Fruit fly (Drosophila melanogaster): ENCODE results near the gene chinmo.
A peak's percentile ranks its signal among the peaks of the same experiment; 100 is the strongest.

The chinmo gene

dm6 chr2L:1658124-1658523 is 7.1 kb downstream of the chinmo start (continued):
- TF ChIP-seq Trl (optimal IDR thresholded peaks at IDR 0.05) (peak in 1 of 2 experiments; percentile 14), Trl (GFP tag; optimal IDR thresholded peaks at IDR 0.05) (no peak), CG4328 (GFP tag; optimal IDR thresholded peaks at IDR 0.05) (no peak)

- TF ChIP-seq Trl (optimal IDR thresholded peaks at IDR 0.05): peak; percentile 63 to 74
- no peak for TF ChIP-seq Trl (GFP tag; optimal IDR thresholded peaks at IDR 0.05)
- TF ChIP-seq seq (GFP tag; IDR thresholded peaks at IDR 0.05): peak; percentile 31; the same call in 1 of the 2 replicates
- no peak for TF ChIP-seq slbo (GFP tag; IDR thresholded peaks at IDR 0.05)
- no peak for TF ChIP-seq CG7745 (tag; optimal IDR thresholded peaks at IDR 0.05)
- TF ChIP-seq gcm (GFP tag; optimal IDR thresholded peaks at IDR 0.05): no peak
- TF ChIP-seq CG8281 (tag; optimal IDR thresholded peaks at IDR 0.05): no peak
- peak; percentile 38 for TF ChIP-seq CG8478 (optimal IDR thresholded peaks at IDR 0.05)
- peak; percentile 82; the same call in 2 of the 4 replicates for TF ChIP-seq chinmo (GFP tag; IDR thresholded peaks at IDR 0.05; ENCODE audit: partially characterized antibody)
- no peak for TF ChIP-seq HmgZ (tag; optimal IDR thresholded peaks at IDR 0.05)
- TF ChIP-seq CG11247 (GFP tag; IDR thresholded peaks at IDR 0.05): no peak
- TF ChIP-seq Hr51 (GFP tag; optimal IDR thresholded peaks at IDR 0.05): no peak
- no peak for TF ChIP-seq Mad (GFP tag; optimal IDR thresholded peaks at IDR 0.05)
- TF ChIP-seq CG18262 (tag; optimal IDR thresholded peaks at IDR 0.05): no peak
- TF ChIP-seq Blimp-1 (GFP tag; optimal IDR thresholded peaks at IDR 0.05): peak; percentile 9
- no peak for TF ChIP-seq sr (GFP tag; IDR thresholded peaks at IDR 0.05)
- no peak for TF ChIP-seq CHES-1-like (GFP tag; optimal IDR thresholded peaks at IDR 0.05)
- TF ChIP-seq CG1832 (GFP tag; optimal IDR thresholded peaks at IDR 0.05): peak; percentile 58
Measured at dm6 chr2L:1663066-1663465, 12.0 kb downstream of the chinmo start.

dm6 chr2L:1665879-1666278 is 14.8 kb downstream of the chinmo start:
- TF ChIP-seq CG8924 (tag; optimal IDR thresholded peaks at IDR 0.05): no peak
- no peak for TF ChIP-seq CG30431 (GFP tag; optimal IDR thresholded peaks at IDR 0.05)
- no peak for TF ChIP-seq CG34224 (GFP tag; IDR thresholded peaks at IDR 0.05; ENCODE audit: partially characterized antibody)
- no peak for TF ChIP-seq bbx (GFP tag; IDR thresholded peaks at IDR 0.05; ENCODE audit: partially characterized antibody)
- no peak for TF ChIP-seq Abd-B (GFP tag; optimal IDR thresholded peaks at IDR 0.05)
- TF ChIP-seq salm (tag; optimal IDR thresholded peaks at IDR 0.05): no peak
- TF ChIP-seq CG18764 (GFP tag; optimal IDR thresholded peaks at IDR 0.05): no peak
- TF ChIP-seq sqz (GFP tag; optimal IDR thresholded peaks at IDR 0.05): no peak

- TF ChIP-seq chinmo (GFP tag; IDR thresholded peaks at IDR 0.05; ENCODE audit: partially characterized antibody) (0 out of 4 replicates have a peak, but pooled peaks have one; percentile 7), inv (GFP tag; IDR thresholded peaks at IDR 0.05; ENCODE audit: partially characterized antibody) (no peak)
Measured at dm6 chr2L:1666789-1667188, 15.7 kb downstream of the chinmo start.

- TF ChIP-seq CG1832 (GFP tag; optimal IDR thresholded peaks at IDR 0.05) (peak; percentile 47), CG17328 (GFP tag; IDR thresholded peaks at IDR 0.05) (0 out of 2 replicates have a peak, but pooled peaks have one; percentile 20), chinmo (GFP tag; IDR thresholded peaks at IDR 0.05; ENCODE audit: partially characterized antibody) (peak; percentile 55; the same call in 2 of the 4 replicates), CkIIα-i1 (GFP tag; IDR thresholded peaks at IDR 0.05) (no peak), CG10321 (GFP tag; IDR thresholded peaks at IDR 0.05) (no peak), CG6175 (GFP tag; IDR thresholded peaks at IDR 0.05) (no peak), sim (GFP tag; IDR thresholded peaks at IDR 0.05) (0 out of 2 replicates have a peak, but pooled peaks have one; percentile 6), CG12744 (GFP tag; optimal IDR thresholded peaks at IDR 0.05) (no peak)
Measured at dm6 chr2L:1667483-1667882, 16.4 kb downstream of the chinmo start.
